Worm (Caenorhabditis elegans): Measurements from ENCODE around the gene ZK632.14.

Gene ZK632.14

ce11 chrIII:9843715-9844114 is 30.5 kb downstream of the ZK632.14 start, which contains the start of gene K11H3.5:
Gene K11H3.5, plus strand, starts transcription at chrIII:9843768.
- no peak for TF ChIP-seq dao-5 (tag; optimal IDR thresholded peaks at IDR 0.05)
- no peak for TF ChIP-seq him-1 (tag; optimal IDR thresholded peaks at IDR 0.05)
- TF ChIP-seq W03F9.2 (tag; optimal IDR thresholded peaks at IDR 0.05) = no peak

- TF ChIP-seq W03F9.2 (tag; optimal IDR thresholded peaks at IDR 0.05) (no peak), him-1 (tag; optimal IDR thresholded peaks at IDR 0.05) (no peak)
These were observed 32.8 kb downstream of the ZK632.14 start, which contains the start of gene K11H3.2 for ce11 chrIII:9846093-9846492. Gene K11H3.2, plus strand, starts transcription at chrIII:9846393.

- TF ChIP-seq dao-5 (tag; optimal IDR thresholded peaks at IDR 0.05) (no peak), W03F9.2 (tag; optimal IDR thresholded peaks at IDR 0.05) (peak; percentile 69)
These were observed 34.8 kb downstream of the ZK632.14 start, which contains the start of gene mrpl-36 for ce11 chrIII:9848083-9848482. Gene mrpl-36, minus strand, starts transcription at chrIII:9848116.

- no peak for TF ChIP-seq dao-5 (tag; optimal IDR thresholded peaks at IDR 0.05)
- TF ChIP-seq W03F9.2 (tag; optimal IDR thresholded peaks at IDR 0.05) = no peak
These were observed 35.4 kb downstream of the ZK632.14 start for ce11 chrIII:9848603-9849002.

ce11 chrIII:9849950-9850349 is 36.7 kb downstream of the ZK632.14 start:
- TF ChIP-seq him-1 (tag; optimal IDR thresholded peaks at IDR 0.05) (no peak), dao-5 (tag; optimal IDR thresholded peaks at IDR 0.05) (no peak), W03F9.2 (tag; optimal IDR thresholded peaks at IDR 0.05) (no peak)

ce11 chrIII:9850877-9851276 is 37.6 kb downstream of the ZK632.14 start:
- no peak for TF ChIP-seq him-1 (tag; optimal IDR thresholded peaks at IDR 0.05)

ce11 chrIII:9851547-9851946 is 38.3 kb downstream of the ZK632.14 start, which contains the start of gene K11H3.3:
Gene K11H3.3, plus strand, starts transcription at chrIII:9851854.
- no peak for TF ChIP-seq dao-5 (tag; optimal IDR thresholded peaks at IDR 0.05)
- no peak for TF ChIP-seq W03F9.2 (tag; optimal IDR thresholded peaks at IDR 0.05)
- no peak for TF ChIP-seq him-1 (tag; optimal IDR thresholded peaks at IDR 0.05)

ce11 chrIII:9853667-9854620 is 40.7 kb downstream of the ZK632.14 start:
- TF ChIP-seq W03F9.2 (tag; optimal IDR thresholded peaks at IDR 0.05) (no peak), dao-5 (tag; optimal IDR thresholded peaks at IDR 0.05) (no peak), him-1 (tag; optimal IDR thresholded peaks at IDR 0.05) (no peak)

ce11 chrIII:9854960-9855359 is 41.7 kb downstream of the ZK632.14 start:
- no peak for TF ChIP-seq him-1 (tag; optimal IDR thresholded peaks at IDR 0.05)
- no peak for TF ChIP-seq W03F9.2 (tag; optimal IDR thresholded peaks at IDR 0.05)
- TF ChIP-seq dao-5 (tag; optimal IDR thresholded peaks at IDR 0.05) = no peak

ce11 chrIII:9857110-9857509 is 43.9 kb downstream of the ZK632.14 start:
- no peak for TF ChIP-seq W03F9.2 (tag; optimal IDR thresholded peaks at IDR 0.05)
- no peak for TF ChIP-seq him-1 (tag; optimal IDR thresholded peaks at IDR 0.05)
- no peak for TF ChIP-seq dao-5 (tag; optimal IDR thresholded peaks at IDR 0.05)

ce11 chrIII:9858061-9858460 is 44.8 kb downstream of the ZK632.14 start:
- TF ChIP-seq W03F9.2 (tag; optimal IDR thresholded peaks at IDR 0.05) = no peak
- no peak for TF ChIP-seq him-1 (tag; optimal IDR thresholded peaks at IDR 0.05)
- no peak for TF ChIP-seq dao-5 (tag; optimal IDR thresholded peaks at IDR 0.05)

ce11 chrIII:9859133-9859775 is 46.0 kb downstream of the ZK632.14 start, which contains the start of gene gpdh-2:
Gene gpdh-2, minus strand, starts transcription at chrIII:9859183.
- TF ChIP-seq W03F9.2 (tag; optimal IDR thresholded peaks at IDR 0.05) (no peak), him-1 (tag; optimal IDR thresholded peaks at IDR 0.05) (no peak), dao-5 (tag; optimal IDR thresholded peaks at IDR 0.05) (no peak)

ce11 chrIII:9860201-9860780 is 47.0 kb downstream of the ZK632.14 start, which contains the start of gene twk-48:
Gene twk-48, plus strand, starts transcription at chrIII:9860730.
- TF ChIP-seq dao-5 (tag; optimal IDR thresholded peaks at IDR 0.05) (no peak), W03F9.2 (tag; optimal IDR thresholded peaks at IDR 0.05) (no peak), him-1 (tag; optimal IDR thresholded peaks at IDR 0.05) (no peak)
